Worm (Caenorhabditis elegans): ENCODE results near the gene dhs-23.

dhs-23 gene

ce11 chrV:15383739-15384138 lies 2.7 kb downstream of the dhs-23 start, which contains the start of gene str-88:
str-88 (minus strand) TSS chrV:15383839.
- TF ChIP-seq ceh-36 (tag; optimal IDR thresholded peaks at IDR 0.05) (no peak), scrt-1 (GFP tag; IDR thresholded peaks at IDR 0.05) (no peak), pes-1 (GFP tag; IDR thresholded peaks at IDR 0.05) (no peak), tbx-37 (GFP tag; conservative IDR thresholded peaks at IDR 0.05) (no peak)

ce11 chrV:15384733-15385132 lies 3.7 kb downstream of the dhs-23 start, which contains the start of gene str-102:
str-102 (plus strand) TSS chrV:15385033.
- no peak for TF ChIP-seq hmbx-1 (tag; optimal IDR thresholded peaks at IDR 0.05)
- TF ChIP-seq hnd-1 (tag; optimal IDR thresholded peaks at IDR 0.05): no peak
- no peak for TF ChIP-seq F13C5.2 (tag; optimal IDR thresholded peaks at IDR 0.05)
- no peak for TF ChIP-seq ets-7 (tag; optimal IDR thresholded peaks at IDR 0.05)
- no peak for TF ChIP-seq pes-1 (GFP tag; IDR thresholded peaks at IDR 0.05)
- TF ChIP-seq ama-1 (optimal IDR thresholded peaks at IDR 0.05): no peak
- TF ChIP-seq tbx-37 (GFP tag; conservative IDR thresholded peaks at IDR 0.05): no peak
- no peak for TF ChIP-seq tbx-11 (GFP tag; IDR thresholded peaks at IDR 0.05)
- no peak for TF ChIP-seq B0310.2 (tag; optimal IDR thresholded peaks at IDR 0.05)
- no peak for TF ChIP-seq tra-4 (tag; optimal IDR thresholded peaks at IDR 0.05)
- TF ChIP-seq sea-1 (GFP tag; conservative IDR thresholded peaks at IDR 0.05): no peak

ce11 chrV:15388820-15389384 lies 7.9 kb downstream of the dhs-23 start, which contains the start of gene srh-170:
srh-170 (minus strand) TSS chrV:15388870.
- TF ChIP-seq hmg-4 (GFP tag; optimal IDR thresholded peaks at IDR 0.05): no peak
- 0 out of 2 replicates have a peak, but pooled peaks have one; percentile 29 for TF ChIP-seq scrt-1 (GFP tag; IDR thresholded peaks at IDR 0.05)
- no peak for TF ChIP-seq F13C5.2 (tag; optimal IDR thresholded peaks at IDR 0.05)
- no peak for TF ChIP-seq ceh-13 (GFP tag; optimal IDR thresholded peaks at IDR 0.05)
- TF ChIP-seq B0310.2 (tag; optimal IDR thresholded peaks at IDR 0.05): no peak
- no peak for TF ChIP-seq ets-7 (tag; optimal IDR thresholded peaks at IDR 0.05)
- TF ChIP-seq pes-1 (GFP tag; IDR thresholded peaks at IDR 0.05): peak; percentile 15; the same call in 1 of the 2 replicates
- TF ChIP-seq tbx-11 (GFP tag; IDR thresholded peaks at IDR 0.05): no peak
- TF ChIP-seq tra-4 (tag; optimal IDR thresholded peaks at IDR 0.05): no peak
- no peak for TF ChIP-seq flt-1 (GFP tag; IDR thresholded peaks at IDR 0.05)
- TF ChIP-seq ceh-36 (tag; optimal IDR thresholded peaks at IDR 0.05): no peak

DNA sequence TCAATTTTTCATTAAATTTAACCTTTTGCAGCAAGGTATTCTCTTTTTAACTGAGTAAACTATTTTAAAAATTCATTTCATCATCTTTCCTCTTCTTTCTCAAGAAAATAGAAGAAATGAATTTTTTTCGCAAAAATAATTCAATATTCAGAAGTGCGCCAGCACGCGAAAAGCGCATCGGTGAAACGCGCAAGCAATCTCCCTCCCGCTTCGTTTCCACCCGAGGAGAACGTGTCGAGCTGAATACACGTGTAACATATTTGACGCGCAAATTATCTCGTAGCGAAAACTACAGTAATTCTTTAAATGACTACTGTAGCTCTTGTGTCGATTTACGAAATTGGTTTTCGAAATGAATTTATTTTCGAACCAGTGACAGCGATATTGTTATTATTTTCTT lies 11.0 kb downstream of the dhs-23 start:
- TF ChIP-seq flt-1 (GFP tag; IDR thresholded peaks at IDR 0.05) (no peak), aly-1 (tag; optimal IDR thresholded peaks at IDR 0.05) (no peak), ets-7 (tag; optimal IDR thresholded peaks at IDR 0.05) (no peak)

ce11 chrV:15394906-15395305 lies 13.9 kb downstream of the dhs-23 start, which contains the start of gene T06E6.1:
T06E6.1 (minus strand) TSS chrV:15394961.
- TF ChIP-seq B0310.2 (tag; optimal IDR thresholded peaks at IDR 0.05) (no peak), flt-1 (GFP tag; IDR thresholded peaks at IDR 0.05) (no peak), hmg-4 (GFP tag; optimal IDR thresholded peaks at IDR 0.05) (no peak), scrt-1 (GFP tag; IDR thresholded peaks at IDR 0.05) (no peak), pes-1 (GFP tag; IDR thresholded peaks at IDR 0.05) (no peak), ama-1 (optimal IDR thresholded peaks at IDR 0.05) (no peak), F13C5.2 (tag; optimal IDR thresholded peaks at IDR 0.05) (no peak), tbx-11 (GFP tag; IDR thresholded peaks at IDR 0.05) (no peak), tra-4 (tag; optimal IDR thresholded peaks at IDR 0.05) (no peak), hmbx-1 (tag; optimal IDR thresholded peaks at IDR 0.05) (no peak), hnd-1 (tag; optimal IDR thresholded peaks at IDR 0.05) (no peak), tbx-37 (GFP tag; conservative IDR thresholded peaks at IDR 0.05) (no peak), ceh-13 (GFP tag; optimal IDR thresholded peaks at IDR 0.05) (no peak), ets-7 (tag; optimal IDR thresholded peaks at IDR 0.05) (no peak), sea-1 (GFP tag; conservative IDR thresholded peaks at IDR 0.05) (no peak)

ce11 chrV:15395347-15395746 lies 14.3 kb downstream of the dhs-23 start, which contains the start of gene cyb-3:
cyb-3 (plus strand) TSS chrV:15395696.
- TF ChIP-seq hmbx-1 (tag; optimal IDR thresholded peaks at IDR 0.05): no peak
- 0 out of 2 replicates have a peak, but pooled peaks have one; percentile 37 for TF ChIP-seq pes-1 (GFP tag; IDR thresholded peaks at IDR 0.05)

DNA sequence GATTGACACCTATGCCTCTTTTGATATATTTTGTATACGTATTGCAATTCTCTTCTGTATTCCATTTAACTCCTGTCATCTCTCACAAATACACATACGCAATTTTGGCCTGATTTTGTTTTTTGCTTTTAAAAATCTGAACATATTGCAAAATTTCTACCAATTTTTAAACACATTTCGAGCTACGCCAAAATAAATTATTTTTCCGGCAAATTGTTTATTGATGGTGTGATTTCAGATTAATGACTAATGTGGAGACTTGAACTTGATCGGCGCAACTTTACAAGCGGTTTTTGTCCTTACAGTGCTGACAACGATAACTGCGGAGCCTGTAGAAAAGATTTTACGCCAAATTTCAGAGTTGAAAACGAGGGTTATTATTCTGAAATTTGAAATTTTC lies 16.1 kb downstream of the dhs-23 start:
- no peak for TF ChIP-seq scrt-1 (GFP tag; IDR thresholded peaks at IDR 0.05)
- no peak for TF ChIP-seq sea-1 (GFP tag; conservative IDR thresholded peaks at IDR 0.05)
- no peak for TF ChIP-seq F13C5.2 (tag; optimal IDR thresholded peaks at IDR 0.05)
- TF ChIP-seq ceh-13 (GFP tag; optimal IDR thresholded peaks at IDR 0.05): no peak
- TF ChIP-seq tbx-11 (GFP tag; IDR thresholded peaks at IDR 0.05): no peak
- no peak for TF ChIP-seq ceh-36 (tag; optimal IDR thresholded peaks at IDR 0.05)
- TF ChIP-seq aly-1 (tag; optimal IDR thresholded peaks at IDR 0.05): no peak
- TF ChIP-seq B0310.2 (tag; optimal IDR thresholded peaks at IDR 0.05): no peak
- TF ChIP-seq ets-7 (tag; optimal IDR thresholded peaks at IDR 0.05): no peak
- TF ChIP-seq hmbx-1 (tag; optimal IDR thresholded peaks at IDR 0.05): no peak
- no peak for TF ChIP-seq tbx-37 (GFP tag; conservative IDR thresholded peaks at IDR 0.05)
- no peak for TF ChIP-seq flt-1 (GFP tag; IDR thresholded peaks at IDR 0.05)
- no peak for TF ChIP-seq pes-1 (GFP tag; IDR thresholded peaks at IDR 0.05)

- TF ChIP-seq B0310.2 (tag; optimal IDR thresholded peaks at IDR 0.05): no peak
- TF ChIP-seq F13C5.2 (tag; optimal IDR thresholded peaks at IDR 0.05): no peak
- no peak for TF ChIP-seq pes-1 (GFP tag; IDR thresholded peaks at IDR 0.05)
- no peak for TF ChIP-seq tbx-37 (GFP tag; conservative IDR thresholded peaks at IDR 0.05)
- no peak for TF ChIP-seq tra-4 (tag; optimal IDR thresholded peaks at IDR 0.05)
- no peak for TF ChIP-seq ets-7 (tag; optimal IDR thresholded peaks at IDR 0.05)
- no peak for TF ChIP-seq tbx-11 (GFP tag; IDR thresholded peaks at IDR 0.05)
- no peak for TF ChIP-seq ceh-13 (GFP tag; optimal IDR thresholded peaks at IDR 0.05)
These were observed 17.7 kb downstream of the dhs-23 start, which contains the start of gene fbxa-199 for ce11 chrV:15398728-15399127. fbxa-199 (minus strand) TSS chrV:15398828.

Data from whole organism, early embryonic.